Worm (Caenorhabditis elegans): ENCODE data around the gene gop-3.

DNA sequence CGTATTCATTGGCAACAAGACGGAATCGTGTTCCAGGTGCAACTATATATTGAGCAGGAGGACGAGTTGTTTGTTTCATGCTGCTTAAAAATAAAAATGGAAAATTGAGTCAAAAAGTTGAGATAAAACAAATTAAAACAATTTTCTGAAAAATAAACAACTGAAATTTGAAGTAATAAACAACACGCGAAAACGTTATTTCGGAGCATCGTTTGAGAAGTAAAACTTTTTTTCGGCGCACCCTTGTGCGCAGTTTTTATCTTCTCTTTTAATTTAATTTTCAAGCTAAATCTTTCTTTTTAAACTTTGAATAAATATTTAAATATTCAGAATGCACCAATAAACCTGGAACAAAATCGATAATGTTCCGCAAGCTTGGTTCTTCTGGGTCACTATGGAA, 6.4 kb upstream of the gop-3 start, which contains the start of the genes sumv-1 and gop-1:
- TF ChIP-seq snpc-4 (tag; optimal IDR thresholded peaks at IDR 0.05) (no peak), unc-62 (GFP tag; optimal IDR thresholded peaks at IDR 0.05) (no peak), nhr-76 (tag; optimal IDR thresholded peaks at IDR 0.05) (no peak), ces-1 (GFP tag; optimal IDR thresholded peaks at IDR 0.05) (peak; percentile 36), elt-1 (tag; optimal IDR thresholded peaks at IDR 0.05; ENCODE audit: borderline replicate concordance, insufficient read depth) (no peak), unc-39 (tag; optimal IDR thresholded peaks at IDR 0.05) (no peak), lin-13 (tag; optimal IDR thresholded peaks at IDR 0.05) (no peak)
